Worm (Caenorhabditis elegans): ENCODE measurements around the gene D1053.2.

The D1053.2 gene

ce11 chrX:11757666-11758065, 29.7 kb downstream of the D1053.2 start:
- TF ChIP-seq klf-2 (GFP tag; conservative IDR thresholded peaks at IDR 0.05) (peak; percentile 83), T22C8.4 (GFP tag; IDR thresholded peaks at IDR 0.05) (peak; percentile 85), cog-1 (tag; optimal IDR thresholded peaks at IDR 0.05) (peak; percentile 74), ztf-23 (GFP tag; IDR thresholded peaks at IDR 0.05) (peak; percentile 88), tab-1 (GFP tag; IDR thresholded peaks at IDR 0.05) (peak; percentile 92), ztf-29 (GFP tag; IDR thresholded peaks at IDR 0.05) (peak; percentile 90), flt-1 (GFP tag; IDR thresholded peaks at IDR 0.05) (peak; percentile 96), med-1 (GFP tag; optimal IDR thresholded peaks at IDR 0.05; ENCODE audit: insufficient read depth) (peak; percentile 30), ref-1 (GFP tag; conservative IDR thresholded peaks at IDR 0.05) (peak; percentile 79)

- no peak for TF ChIP-seq tab-1 (GFP tag; IDR thresholded peaks at IDR 0.05)
- TF ChIP-seq med-1 (GFP tag; optimal IDR thresholded peaks at IDR 0.05; ENCODE audit: insufficient read depth) = no peak
- no peak for TF ChIP-seq cog-1 (tag; optimal IDR thresholded peaks at IDR 0.05)
- TF ChIP-seq T22C8.4 (GFP tag; IDR thresholded peaks at IDR 0.05) = no peak
Measured at ce11 chrX:11758809-11759208, 30.9 kb downstream of the D1053.2 start, which contains the start of gene lact-7. Gene lact-7 (plus strand): TSS chrX:11759109.

ce11 chrX:11765860-11766259, 37.9 kb downstream of the D1053.2 start:
- TF ChIP-seq ztf-23 (GFP tag; IDR thresholded peaks at IDR 0.05) = no peak
- TF ChIP-seq klf-2 (GFP tag; conservative IDR thresholded peaks at IDR 0.05) = no peak
- TF ChIP-seq cog-1 (tag; optimal IDR thresholded peaks at IDR 0.05) = no peak
- no peak for TF ChIP-seq T22C8.4 (GFP tag; IDR thresholded peaks at IDR 0.05)
- TF ChIP-seq flt-1 (GFP tag; IDR thresholded peaks at IDR 0.05) = no peak
- no peak for TF ChIP-seq ztf-29 (GFP tag; IDR thresholded peaks at IDR 0.05)
- TF ChIP-seq ref-1 (GFP tag; conservative IDR thresholded peaks at IDR 0.05) = no peak
- no peak for TF ChIP-seq med-1 (GFP tag; optimal IDR thresholded peaks at IDR 0.05; ENCODE audit: insufficient read depth)
- no peak for TF ChIP-seq tab-1 (GFP tag; IDR thresholded peaks at IDR 0.05)

ce11 chrX:11766432-11766831, 38.5 kb downstream of the D1053.2 start:
- TF ChIP-seq tab-1 (GFP tag; IDR thresholded peaks at IDR 0.05) (no peak), ztf-23 (GFP tag; IDR thresholded peaks at IDR 0.05) (no peak), flt-1 (GFP tag; IDR thresholded peaks at IDR 0.05) (no peak), klf-2 (GFP tag; conservative IDR thresholded peaks at IDR 0.05) (no peak)

ce11 chrX:11769278-11769677, 41.3 kb downstream of the D1053.2 start, which contains the start of gene ttx-3:
Gene ttx-3 (minus strand): TSS chrX:11769378.
- TF ChIP-seq ztf-29 (GFP tag; IDR thresholded peaks at IDR 0.05) (no peak), cog-1 (tag; optimal IDR thresholded peaks at IDR 0.05) (no peak), med-1 (GFP tag; optimal IDR thresholded peaks at IDR 0.05; ENCODE audit: insufficient read depth) (no peak), T22C8.4 (GFP tag; IDR thresholded peaks at IDR 0.05) (no peak), tab-1 (GFP tag; IDR thresholded peaks at IDR 0.05) (no peak), klf-2 (GFP tag; conservative IDR thresholded peaks at IDR 0.05) (no peak), ztf-23 (GFP tag; IDR thresholded peaks at IDR 0.05) (no peak), ref-1 (GFP tag; conservative IDR thresholded peaks at IDR 0.05) (no peak), flt-1 (GFP tag; IDR thresholded peaks at IDR 0.05) (no peak)
